Worm (Caenorhabditis elegans): ENCODE measurements around the gene nhr-21.

DNA sequence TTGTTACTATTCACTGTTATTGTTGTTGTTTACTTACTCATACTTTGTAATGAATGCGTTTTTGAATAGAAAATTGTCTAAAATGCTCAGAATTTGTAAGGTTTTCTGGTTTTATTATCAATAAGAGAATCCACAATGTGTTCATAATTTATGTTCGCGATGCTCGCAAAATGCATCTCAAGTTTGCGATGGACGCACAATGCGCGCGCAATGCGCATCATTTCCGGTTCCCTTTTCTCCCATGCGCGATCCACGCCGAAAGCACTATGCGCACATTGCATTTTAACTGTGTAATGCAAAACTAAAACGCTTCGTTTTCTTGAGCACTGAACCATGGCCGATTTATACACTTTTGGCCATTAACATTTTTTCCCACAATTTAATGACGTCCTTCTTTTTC, 19.6 kb upstream of the nhr-21 start:
- TF ChIP-seq nhr-25 (tag; optimal IDR thresholded peaks at IDR 0.05) (no peak), nhr-21 (tag; optimal IDR thresholded peaks at IDR 0.05) (no peak), elt-3 (tag; optimal IDR thresholded peaks at IDR 0.05) (no peak), egl-27 (tag; optimal IDR thresholded peaks at IDR 0.05) (no peak), nhr-12 (tag; optimal IDR thresholded peaks at IDR 0.05) (no peak), zag-1 (tag; optimal IDR thresholded peaks at IDR 0.05) (no peak), aly-2 (tag; optimal IDR thresholded peaks at IDR 0.05) (no peak), mdl-1 (tag; optimal IDR thresholded peaks at IDR 0.05) (no peak), nhr-77 (tag; optimal IDR thresholded peaks at IDR 0.05) (no peak), lin-13 (GFP tag; optimal IDR thresholded peaks at IDR 0.05) (no peak), ztf-11 (tag; optimal IDR thresholded peaks at IDR 0.05) (no peak), crh-2 (tag; optimal IDR thresholded peaks at IDR 0.05) (no peak), ceh-16 (tag; optimal IDR thresholded peaks at IDR 0.05) (no peak)
